Fruit fly (Drosophila melanogaster) whole organism, embryonic: Measurements from ENCODE around the gene r-l.

Experiments used
- Ada2b ChIP-seq: fragments of 200-800 bp; sonication (Bioruptor generic); IDR thresholded peaks from 2 replicates; pipeline ENCODE4 v1.3.6; 2022; ENCODE audit warnings: missing biosample characterization, missing genetic modification characterization
- Asciz ChIP-seq: fragments of 200-800 bp; sonication (Bioruptor generic); optimal IDR thresholded peaks from 2 replicates; lab custom pipeline; 2017; ENCODE audit warnings: missing biosample characterization, mild to moderate bottlenecking, missing genetic modification characterization, missing genetic modification reagents
- Blimp-1 ChIP-seq: fragments of 200-800 bp; sonication (Bioruptor generic); optimal IDR thresholded peaks from 3 replicates; lab custom pipeline; 2018; ENCODE audit warnings: missing biosample characterization, missing genetic modification characterization, mild to moderate bottlenecking, moderate library complexity, missing genetic modification reagents
- CG11398 ChIP-seq: fragments of 200-800 bp; sonication (Bioruptor generic); optimal IDR thresholded peaks from 2 replicates; lab custom pipeline; 2016; ENCODE audit warnings: missing biosample characterization, missing genetic modification characterization
- CG15269 ChIP-seq: fragments of 200-800 bp; sonication (Bioruptor generic); optimal IDR thresholded peaks from 2 replicates; lab custom pipeline; 2018; ENCODE audit warnings: missing biosample characterization, mild to moderate bottlenecking, missing genetic modification characterization, moderate library complexity
- CG18011 ChIP-seq: fragments of 200-800 bp; sonication (Bioruptor generic); optimal IDR thresholded peaks from 2 replicates; lab custom pipeline; 2017; ENCODE audit warnings: missing biosample characterization, missing genetic modification characterization, mild to moderate bottlenecking, moderate library complexity, missing genotype
- CG2120 ChIP-seq: fragments of 200-800 bp; sonication (Bioruptor generic); optimal IDR thresholded peaks from 3 replicates; lab custom pipeline; 2016; ENCODE audit warnings: missing biosample characterization, missing genetic modification characterization
- CG2712 ChIP-seq: fragments of 200-800 bp; optimal IDR thresholded peaks from 3 replicates; lab custom pipeline; 2019; ENCODE audit warnings: missing biosample characterization, mild to moderate bottlenecking, missing genetic modification characterization, moderate library complexity
- CG31365 ChIP-seq: fragments of 200-800 bp; sonication (Bioruptor generic); optimal IDR thresholded peaks from 2 replicates; lab custom pipeline; 2018; ENCODE audit warnings: missing biosample characterization, mild to moderate bottlenecking, missing genetic modification characterization
- CG33557 ChIP-seq: fragments of 200-800 bp; sonication (Bioruptor generic); optimal IDR thresholded peaks from 2 replicates; lab custom pipeline; 2019; ENCODE audit warnings: missing biosample characterization, mild to moderate bottlenecking, missing genetic modification characterization, moderate library complexity
- CG43689 ChIP-seq: fragments of 200-800 bp; sonication (Bioruptor generic); IDR thresholded peaks from 2 replicates; pipeline ENCODE4 v1.3.6; 2022; ENCODE audit warnings: missing biosample characterization, missing genetic modification characterization
- CG4424 ChIP-seq: fragments of 200-800 bp; sonication (Bioruptor generic); optimal IDR thresholded peaks from 3 replicates; lab custom pipeline; 2016; ENCODE audit warnings: missing biosample characterization, missing genetic modification characterization
- CG6689 ChIP-seq: fragments of 200-800 bp; sonication (Bioruptor generic); IDR thresholded peaks from 2 replicates; pipeline ENCODE4 v1.3.6; 2022; ENCODE audit warnings: missing biosample characterization, missing genetic modification characterization
- CG6854 ChIP-seq: fragments of 200-800 bp; sonication (Bioruptor generic); optimal IDR thresholded peaks from 3 replicates; lab custom pipeline; 2017; ENCODE audit warnings: missing biosample characterization, mild to moderate bottlenecking, missing genetic modification characterization
- CG8281 ChIP-seq: fragments of 200-800 bp; sonication (Bioruptor generic); optimal IDR thresholded peaks from 2 replicates; lab custom pipeline; 2018; ENCODE audit warnings: missing biosample characterization, mild to moderate bottlenecking, missing genetic modification characterization, moderate library complexity
- CG8944 ChIP-seq: fragments of 200-800 bp; sonication (Bioruptor generic); optimal IDR thresholded peaks from 3 replicates; lab custom pipeline; 2016; ENCODE audit warnings: missing biosample characterization, missing genetic modification characterization
- CG9876 ChIP-seq: fragments of 200-800 bp; sonication (Bioruptor generic); optimal IDR thresholded peaks from 2 replicates; lab custom pipeline; 2016; ENCODE audit warnings: missing biosample characterization, missing genetic modification characterization
- CHES-1-like ChIP-seq: fragments of 200-800 bp; sonication (Bioruptor generic); optimal IDR thresholded peaks from 2 replicates; lab custom pipeline; 2016; ENCODE audit warnings: missing biosample characterization, missing genetic modification characterization
- Gsc ChIP-seq: fragments of 200-800 bp; sonication (Bioruptor generic); IDR thresholded peaks from 2 replicates; pipeline ENCODE4 v1.3.6; 2022; ENCODE audit warnings: missing biosample characterization, missing genetic modification characterization
- H15 ChIP-seq: fragments of 200-800 bp; sonication (Bioruptor generic); IDR thresholded peaks from 3 replicates; pipeline ENCODE4 v1.3.6; 2022; ENCODE audit warnings: missing biosample characterization, missing genetic modification characterization
- Hand ChIP-seq: fragments of 200-800 bp; sonication (Bioruptor generic); optimal IDR thresholded peaks from 2 replicates; lab custom pipeline; 2017; ENCODE audit warnings: mild to moderate bottlenecking, missing biosample characterization, missing genetic modification reagents, missing genetic modification characterization
- Myb ChIP-seq: fragments of 200-800 bp; sonication (Bioruptor generic); optimal IDR thresholded peaks from 2 replicates; lab custom pipeline; 2016; ENCODE audit warnings: missing biosample characterization, missing genetic modification characterization
- Trl ChIP-seq, 3 experiments: fragments of >200 bp in 2 of 3; fragments of 200-800 bp in 1 of 3; sonication (Bioruptor generic) in 1 of 3; optimal IDR thresholded peaks; 2 replicates in 1 of 3; 3 replicates in 2 of 3; lab custom pipeline; 2016 to 2017; ENCODE audit warnings: missing biosample characterization in 1 of 3, missing genetic modification characterization in 1 of 3
- ap ChIP-seq: fragments of 200-800 bp; sonication (Bioruptor generic); IDR thresholded peaks from 2 replicates; pipeline ENCODE4 v1.3.6; 2022; ENCODE audit warnings: missing biosample characterization, missing genetic modification characterization
- ash1 ChIP-seq: fragments of 200-800 bp; sonication (Bioruptor generic); optimal IDR thresholded peaks from 2 replicates; lab custom pipeline; 2018; ENCODE audit warnings: missing biosample characterization, mild to moderate bottlenecking, missing genetic modification characterization
- btn ChIP-seq: fragments of 200-800 bp; sonication (Bioruptor generic); optimal IDR thresholded peaks from 2 replicates; lab custom pipeline; 2016; ENCODE audit warnings: missing biosample characterization, missing genetic modification characterization
- cg ChIP-seq: fragments of 200-800 bp; sonication (Bioruptor generic); optimal IDR thresholded peaks from 3 replicates; lab custom pipeline; 2019; ENCODE audit warnings: missing biosample characterization, mild to moderate bottlenecking, missing genetic modification characterization, moderate library complexity
- chn ChIP-seq: fragments of 200-800 bp; sonication (Bioruptor generic); optimal IDR thresholded peaks from 2 replicates; lab custom pipeline; 2016; ENCODE audit warnings: missing biosample characterization, missing genetic modification characterization
- ci ChIP-seq: fragments of 200-800 bp; sonication (Bioruptor generic); IDR thresholded peaks from 3 replicates; pipeline ENCODE4 v1.3.6; 2022; ENCODE audit warnings: missing biosample characterization, missing genetic modification characterization
- crol ChIP-seq: fragments of 200-800 bp; sonication (Bioruptor generic); IDR thresholded peaks from 2 replicates; pipeline ENCODE4 v1.3.6; 2022; ENCODE audit warnings: missing biosample characterization, missing genetic modification characterization
- dysf ChIP-seq: fragments of 200-800 bp; sonication (Bioruptor generic); IDR thresholded peaks from 3 replicates; pipeline ENCODE4 v1.3.6; 2022; ENCODE audit warnings: missing biosample characterization, missing genetic modification characterization
- gce ChIP-seq: fragments of 200-800 bp; sonication (Bioruptor generic); IDR thresholded peaks from 3 replicates; pipeline ENCODE4 v1.3.6; 2022; ENCODE audit warnings: missing biosample characterization, missing genetic modification characterization
- gcm ChIP-seq: fragments of 200-800 bp; sonication (Bioruptor generic); optimal IDR thresholded peaks from 2 replicates; lab custom pipeline; 2019; ENCODE audit warnings: missing biosample characterization, mild to moderate bottlenecking, missing genetic modification characterization, moderate library complexity
- gem ChIP-seq: fragments of 200-800 bp; sonication (Bioruptor generic); optimal IDR thresholded peaks from 2 replicates; lab custom pipeline; 2019; ENCODE audit warnings: missing biosample characterization, mild to moderate bottlenecking, missing genetic modification characterization, moderate library complexity
- hb ChIP-seq: fragments of 200-800 bp; sonication (Bioruptor generic); IDR thresholded peaks from 3 replicates; pipeline ENCODE4 v1.3.6; 2022; ENCODE audit warnings: missing biosample characterization, missing genetic modification characterization; ENCODE audit not compliant: partially characterized antibody
- hth ChIP-seq: fragments of >200 bp; optimal IDR thresholded peaks from 2 replicates; lab custom pipeline; 2017; ENCODE audit warnings: inconsistent platforms
- insv ChIP-seq, 2 experiments: fragments of 200-800 bp; sonication (Bioruptor generic); optimal IDR thresholded peaks; 3 replicates each; lab custom pipeline; 2016 to 2018; ENCODE audit warnings: missing biosample characterization in 2 of 2, missing genetic modification characterization in 2 of 2
- jing ChIP-seq: fragments of 200-800 bp; sonication (Bioruptor generic); optimal IDR thresholded peaks from 2 replicates; lab custom pipeline; 2018; ENCODE audit warnings: missing biosample characterization, mild to moderate bottlenecking, missing genetic modification characterization
- kay ChIP-seq: fragments of 200-800 bp; sonication (Bioruptor generic); optimal IDR thresholded peaks from 2 replicates; lab custom pipeline; 2016; ENCODE audit warnings: missing biosample characterization, missing genetic modification characterization
- lbe ChIP-seq: fragments of 200-800 bp; sonication (Bioruptor generic); optimal IDR thresholded peaks from 2 replicates; lab custom pipeline; 2016; ENCODE audit warnings: missing biosample characterization, mild to moderate bottlenecking, missing genetic modification characterization
- nerfin-1 ChIP-seq: fragments of 200-800 bp; sonication (Bioruptor generic); optimal IDR thresholded peaks from 3 replicates; lab custom pipeline; 2019; ENCODE audit warnings: missing biosample characterization, mild to moderate bottlenecking, missing genetic modification characterization, moderate library complexity
- onecut ChIP-seq: fragments of 200-800 bp; sonication (Bioruptor generic); IDR thresholded peaks from 2 replicates; pipeline ENCODE4 v1.3.6; 2022; ENCODE audit warnings: missing biosample characterization, missing genetic modification characterization
- pros ChIP-seq: fragments of 200-800 bp; sonication (Bioruptor generic); optimal IDR thresholded peaks from 3 replicates; lab custom pipeline; 2019; ENCODE audit warnings: missing biosample characterization, mild to moderate bottlenecking, missing genetic modification characterization, moderate library complexity
- sc ChIP-seq, 3 experiments: fragments of >200 bp in 2 of 3; fragments of 200-800 bp in 1 of 3; sonication (Bioruptor generic) in 1 of 3; optimal IDR thresholded peaks; 2 replicates in 2 of 3; 3 replicates in 1 of 3; lab custom pipeline; 2017; ENCODE audit warnings: mild to moderate bottlenecking in 1 of 3, missing biosample characterization in 1 of 3, missing genetic modification characterization in 1 of 3, missing genetic modification reagents in 1 of 3
- sd ChIP-seq: fragments of 200-800 bp; sonication (Bioruptor generic); optimal IDR thresholded peaks from 3 replicates; lab custom pipeline; 2018; ENCODE audit warnings: missing biosample characterization, mild to moderate bottlenecking, missing genetic modification characterization, moderate library complexity
- sob ChIP-seq: fragments of 200-800 bp; sonication (Bioruptor generic); IDR thresholded peaks from 2 replicates; pipeline ENCODE4 v1.3.6; 2022; ENCODE audit warnings: missing biosample characterization, missing genetic modification characterization
- sr ChIP-seq: fragments of 200-800 bp; sonication (Bioruptor generic); IDR thresholded peaks from 3 replicates; pipeline ENCODE4 v1.3.6; 2022; ENCODE audit warnings: missing biosample characterization, missing genetic modification characterization
- stwl ChIP-seq: fragments of 200-800 bp; sonication (Bioruptor generic); optimal IDR thresholded peaks from 3 replicates; lab custom pipeline; 2018; ENCODE audit warnings: missing biosample characterization, mild to moderate bottlenecking, missing genetic modification characterization, moderate library complexity
- tx ChIP-seq: fragments of 200-800 bp; sonication (Bioruptor generic); optimal IDR thresholded peaks from 2 replicates; lab custom pipeline; 2016; ENCODE audit warnings: missing biosample characterization, missing genetic modification characterization
- zfh2 ChIP-seq: fragments of 200-800 bp; sonication (Bioruptor generic); optimal IDR thresholded peaks from 2 replicates; lab custom pipeline; 2016; ENCODE audit warnings: missing biosample characterization, missing genetic modification characterization

Gene r-l

dm6 chr3R:21096532-21097143, 23.5 kb upstream of the r-l start (continued):
- no peak for TF ChIP-seq CG31365
- no peak for TF ChIP-seq CG8281 (tag; lab: Kevin White, UChicago)
- TF ChIP-seq gce (GFP tag; lab: Robert Waterston, UW) = 0 out of 3 replicates have a peak, but pooled peaks have one; percentile 13
- no peak for TF ChIP-seq Ada2b (GFP tag; lab: Robert Waterston, UW)
- peak; percentile 87 for TF ChIP-seq onecut (GFP tag; lab: Robert Waterston, UW)
- TF ChIP-seq sr = 0 out of 3 replicates have a peak, but pooled peaks have one; percentile 11
- TF ChIP-seq ap = no peak
- TF ChIP-seq CG6854 = no peak
- TF ChIP-seq tx = no peak
- no peak for TF ChIP-seq CG43689 (GFP tag; lab: Robert Waterston, UW)
- no peak for TF ChIP-seq CG33557
- TF ChIP-seq sc (optimal IDR thresholded peaks at IDR 0.05; lab: Kevin White, UChicago) = no peak
- no peak for TF ChIP-seq sc (GFP tag; optimal IDR thresholded peaks at IDR 0.05; lab: Kevin White, UChicago)
- TF ChIP-seq dysf (GFP tag; lab: Robert Waterston, UW) = no peak
- peak; percentile 27 for TF ChIP-seq chn
- TF ChIP-seq Hand (GFP tag; lab: Kevin White, UChicago) = no peak
- peak; percentile 49 for TF ChIP-seq CG6689 (GFP tag; lab: Robert Waterston, UW)
- TF ChIP-seq cg (GFP tag; lab: Kevin White, UChicago) = peak; percentile 55
- TF ChIP-seq jing = no peak
- peak; percentile 51 for TF ChIP-seq pros (GFP tag; lab: Kevin White, UChicago)
- TF ChIP-seq CG9876 = no peak
- no peak for TF ChIP-seq Gsc (GFP tag; lab: Robert Waterston, UW)
- no peak for TF ChIP-seq btn (GFP tag; lab: Kevin White, UChicago)
- TF ChIP-seq sob = no peak
- TF ChIP-seq nerfin-1 = peak; percentile 30
- TF ChIP-seq hth (lab: Kevin White, UChicago) = no peak
- no peak for TF ChIP-seq gcm
- peak in 1 of 2 experiments; percentile 18 for TF ChIP-seq insv (GFP tag; optimal IDR thresholded peaks at IDR 0.05; lab: Kevin White, UChicago)

- no peak for TF ChIP-seq lbe (GFP tag; lab: Kevin White, UChicago)
- peak; percentile 33 for TF ChIP-seq kay (GFP tag; lab: Kevin White, UChicago)
- TF ChIP-seq crol = peak; percentile 87
- TF ChIP-seq Trl (optimal IDR thresholded peaks at IDR 0.05; lab: Kevin White, UChicago) = peak; percentile 5 to 53
- TF ChIP-seq Trl (GFP tag; optimal IDR thresholded peaks at IDR 0.05; lab: Kevin White, UChicago) = no peak
- TF ChIP-seq CG11398 = no peak
- peak; percentile 93 for TF ChIP-seq Blimp-1 (GFP tag; lab: Kevin White, UChicago)
- no peak for TF ChIP-seq gem (tag; lab: Kevin White, UChicago)
Observed at dm6 chr3R:21094292-21094691, 21.2 kb upstream of the r-l start.

dm6 chr3R:21092829-21093228, 19.7 kb upstream of the r-l start:
- TF ChIP-seq dysf (GFP tag; lab: Robert Waterston, UW) = no peak
- no peak for TF ChIP-seq stwl (tag; lab: Kevin White, UChicago)
- no peak for TF ChIP-seq H15
- TF ChIP-seq ash1 = no peak
- TF ChIP-seq hb = no peak
- no peak for TF ChIP-seq CG18011
- TF ChIP-seq CG4424 (GFP tag; lab: Kevin White, UChicago) = no peak
- no peak for TF ChIP-seq CHES-1-like (GFP tag; lab: Kevin White, UChicago)
- TF ChIP-seq zfh2 (GFP tag; lab: Kevin White, UChicago) = no peak
- no peak for TF ChIP-seq CG8944 (GFP tag; lab: Kevin White, UChicago)
- peak; percentile 18 for TF ChIP-seq CG2120 (GFP tag; lab: Kevin White, UChicago)
- TF ChIP-seq Asciz = no peak
- peak; percentile 16 for TF ChIP-seq sd
- no peak for TF ChIP-seq Myb (GFP tag; lab: Kevin White, UChicago)
- TF ChIP-seq CG2712 (tag; lab: Kevin White, UChicago) = no peak
- peak; percentile 5 for TF ChIP-seq CG15269 (tag; lab: Kevin White, UChicago)
- 0 out of 3 replicates have a peak, but pooled peaks have one; percentile 46 for TF ChIP-seq ci (GFP tag; lab: Robert Waterston, UW)
